Fruit fly (Drosophila melanogaster): ENCODE measurements around the gene fusl.

Gene fusl

dm6 chr2L:5372552-5372951, 34.7 kb upstream of the fusl start:
- TF ChIP-seq CG17806 (tag; optimal IDR thresholded peaks at IDR 0.05) (peak; percentile 82), CG4496 (GFP tag; IDR thresholded peaks at IDR 0.05) (no peak), CG13204 (GFP tag; optimal IDR thresholded peaks at IDR 0.05) (peak; percentile 53), Ets98B (GFP tag; IDR thresholded peaks at IDR 0.05) (no peak), Pif1B (GFP tag; optimal IDR thresholded peaks at IDR 0.05) (peak; percentile 13), Pif1A (GFP tag; optimal IDR thresholded peaks at IDR 0.05) (peak; percentile 58), gl (tag; optimal IDR thresholded peaks at IDR 0.05) (peak; percentile 58), CG9948 (tag; optimal IDR thresholded peaks at IDR 0.05) (peak; percentile 77), CG32121 (GFP tag; IDR thresholded peaks at IDR 0.05) (no peak), CG15710 (tag; optimal IDR thresholded peaks at IDR 0.05) (peak; percentile 81), D1 (tag; optimal IDR thresholded peaks at IDR 0.05) (peak; percentile 30), CG10348 (GFP tag; IDR thresholded peaks at IDR 0.05) (no peak), CG34367 (tag; optimal IDR thresholded peaks at IDR 0.05) (peak; percentile 84), EcR (GFP tag; optimal IDR thresholded peaks at IDR 0.05) (no peak), fd96Ca (GFP tag; IDR thresholded peaks at IDR 0.05) (no peak), CG14655 (GFP tag; optimal IDR thresholded peaks at IDR 0.05) (peak; percentile 59), CG8159 (tag; optimal IDR thresholded peaks at IDR 0.05) (peak; percentile 82), Snoo (tag; optimal IDR thresholded peaks at IDR 0.05) (no peak), rn (GFP tag; IDR thresholded peaks at IDR 0.05) (no peak), CG12605 (GFP tag; IDR thresholded peaks at IDR 0.05) (peak; percentile 35; the same call in 1 of the 2 replicates), CG8301 (tag; optimal IDR thresholded peaks at IDR 0.05) (peak; percentile 17)

- TF ChIP-seq Snoo (tag; optimal IDR thresholded peaks at IDR 0.05), result no peak
- no peak for TF ChIP-seq D1 (tag; optimal IDR thresholded peaks at IDR 0.05)
- TF ChIP-seq rn (GFP tag; IDR thresholded peaks at IDR 0.05), result no peak
- TF ChIP-seq CG15710 (tag; optimal IDR thresholded peaks at IDR 0.05), result no peak
- TF ChIP-seq Pif1A (GFP tag; optimal IDR thresholded peaks at IDR 0.05), result no peak
- no peak for TF ChIP-seq CG4496 (GFP tag; IDR thresholded peaks at IDR 0.05)
Measured at dm6 chr2L:5367983-5368382, 30.1 kb upstream of the fusl start.

- TF ChIP-seq Pif1A (GFP tag; optimal IDR thresholded peaks at IDR 0.05) (no peak), CG8301 (tag; optimal IDR thresholded peaks at IDR 0.05) (no peak)
Measured at dm6 chr2L:5365841-5366240, 28.0 kb upstream of the fusl start.

- TF ChIP-seq EcR (GFP tag; optimal IDR thresholded peaks at IDR 0.05) (no peak), CG8159 (tag; optimal IDR thresholded peaks at IDR 0.05) (no peak), CG34367 (tag; optimal IDR thresholded peaks at IDR 0.05) (no peak), CG17806 (tag; optimal IDR thresholded peaks at IDR 0.05) (no peak), CG12605 (GFP tag; IDR thresholded peaks at IDR 0.05) (no peak), Pif1A (GFP tag; optimal IDR thresholded peaks at IDR 0.05) (no peak), CG13204 (GFP tag; optimal IDR thresholded peaks at IDR 0.05) (no peak), Ets98B (GFP tag; IDR thresholded peaks at IDR 0.05) (no peak), CG15710 (tag; optimal IDR thresholded peaks at IDR 0.05) (no peak), CG9948 (tag; optimal IDR thresholded peaks at IDR 0.05) (no peak), Pif1B (GFP tag; optimal IDR thresholded peaks at IDR 0.05) (no peak), Snoo (tag; optimal IDR thresholded peaks at IDR 0.05) (no peak)
Measured at dm6 chr2L:5362351-5362750, 24.5 kb upstream of the fusl start.

- TF ChIP-seq D1 (tag; optimal IDR thresholded peaks at IDR 0.05), result no peak
- TF ChIP-seq fd96Ca (GFP tag; IDR thresholded peaks at IDR 0.05), result no peak
- no peak for TF ChIP-seq Ets98B (GFP tag; IDR thresholded peaks at IDR 0.05)
- TF ChIP-seq CG4496 (GFP tag; IDR thresholded peaks at IDR 0.05), result no peak
- TF ChIP-seq CG12605 (GFP tag; IDR thresholded peaks at IDR 0.05), result no peak
- TF ChIP-seq rn (GFP tag; IDR thresholded peaks at IDR 0.05), result no peak
- TF ChIP-seq EcR (GFP tag; optimal IDR thresholded peaks at IDR 0.05), result no peak
Measured at dm6 chr2L:5353454-5353853, 15.6 kb upstream of the fusl start.

- TF ChIP-seq CG15710 (tag; optimal IDR thresholded peaks at IDR 0.05), result no peak
Measured at dm6 chr2L:5348591-5348990, 10.7 kb upstream of the fusl start.

dm6 chr2L:5345900-5346299, 8.0 kb upstream of the fusl start, which contains the start of gene nompC:
Gene nompC, plus strand, starts transcription at chr2L:5346200.
- TF ChIP-seq Pif1B (GFP tag; optimal IDR thresholded peaks at IDR 0.05) (no peak), EcR (GFP tag; optimal IDR thresholded peaks at IDR 0.05) (no peak)

dm6 chr2L:5342119-5342817, 4.4 kb upstream of the fusl start, which contains the start of gene Acsf2:
Gene Acsf2, minus strand, starts transcription at chr2L:5342234.
- peak; percentile 98 for TF ChIP-seq CG32121 (GFP tag; IDR thresholded peaks at IDR 0.05)
- TF ChIP-seq Ets98B (GFP tag; IDR thresholded peaks at IDR 0.05), result peak; percentile 88
- peak; percentile 93 for TF ChIP-seq rn (GFP tag; IDR thresholded peaks at IDR 0.05)
- TF ChIP-seq CG8159 (tag; optimal IDR thresholded peaks at IDR 0.05), result peak; percentile 40
- peak; percentile 36 for TF ChIP-seq Pif1A (GFP tag; optimal IDR thresholded peaks at IDR 0.05)
- no peak for TF ChIP-seq Snoo (tag; optimal IDR thresholded peaks at IDR 0.05)
- TF ChIP-seq CG17806 (tag; optimal IDR thresholded peaks at IDR 0.05), result no peak
- TF ChIP-seq CG15710 (tag; optimal IDR thresholded peaks at IDR 0.05), result peak; percentile 44
- TF ChIP-seq D1 (tag; optimal IDR thresholded peaks at IDR 0.05), result no peak
- TF ChIP-seq fd96Ca (GFP tag; IDR thresholded peaks at IDR 0.05), result peak; percentile 76
- TF ChIP-seq CG34367 (tag; optimal IDR thresholded peaks at IDR 0.05), result no peak
- peak; percentile 79 for TF ChIP-seq CG14655 (GFP tag; optimal IDR thresholded peaks at IDR 0.05)
- peak; percentile 93 for TF ChIP-seq CG4496 (GFP tag; IDR thresholded peaks at IDR 0.05)
- peak; percentile 36 for TF ChIP-seq CG9948 (tag; optimal IDR thresholded peaks at IDR 0.05)
- TF ChIP-seq CG12605 (GFP tag; IDR thresholded peaks at IDR 0.05), result peak; percentile 78; the same call in 1 of the 2 replicates
- peak; percentile 94 for TF ChIP-seq CG10348 (GFP tag; IDR thresholded peaks at IDR 0.05)
- TF ChIP-seq CG13204 (GFP tag; optimal IDR thresholded peaks at IDR 0.05), result no peak
- no peak for TF ChIP-seq EcR (GFP tag; optimal IDR thresholded peaks at IDR 0.05)
- peak; percentile 78 for TF ChIP-seq CG8301 (tag; optimal IDR thresholded peaks at IDR 0.05)
- TF ChIP-seq Pif1B (GFP tag; optimal IDR thresholded peaks at IDR 0.05), result peak; percentile 39
- TF ChIP-seq gl (tag; optimal IDR thresholded peaks at IDR 0.05), result no peak
